Fruit fly (Drosophila melanogaster) Kc167 (cell line): Measurements from ENCODE around the gene Ac13E.

Experiments
- Myc ChIP-seq: fragments of >200 bp; optimal IDR thresholded peaks from 2 replicates; lab custom pipeline; 2017; ENCODE audit warnings: missing external identifiers
- h ChIP-seq: fragments of >200 bp; optimal IDR thresholded peaks from 3 replicates; lab custom pipeline; 2018; ENCODE audit warnings: missing external identifiers
- psq ChIP-seq: fragments of >200 bp; optimal IDR thresholded peaks from 2 replicates; lab custom pipeline; 2017; ENCODE audit warnings: missing external identifiers
- ttk ChIP-seq: sonication (Bioruptor generic); optimal IDR thresholded peaks from 2 replicates; lab custom pipeline; 2017; ENCODE audit warnings: missing external identifiers

DNA sequence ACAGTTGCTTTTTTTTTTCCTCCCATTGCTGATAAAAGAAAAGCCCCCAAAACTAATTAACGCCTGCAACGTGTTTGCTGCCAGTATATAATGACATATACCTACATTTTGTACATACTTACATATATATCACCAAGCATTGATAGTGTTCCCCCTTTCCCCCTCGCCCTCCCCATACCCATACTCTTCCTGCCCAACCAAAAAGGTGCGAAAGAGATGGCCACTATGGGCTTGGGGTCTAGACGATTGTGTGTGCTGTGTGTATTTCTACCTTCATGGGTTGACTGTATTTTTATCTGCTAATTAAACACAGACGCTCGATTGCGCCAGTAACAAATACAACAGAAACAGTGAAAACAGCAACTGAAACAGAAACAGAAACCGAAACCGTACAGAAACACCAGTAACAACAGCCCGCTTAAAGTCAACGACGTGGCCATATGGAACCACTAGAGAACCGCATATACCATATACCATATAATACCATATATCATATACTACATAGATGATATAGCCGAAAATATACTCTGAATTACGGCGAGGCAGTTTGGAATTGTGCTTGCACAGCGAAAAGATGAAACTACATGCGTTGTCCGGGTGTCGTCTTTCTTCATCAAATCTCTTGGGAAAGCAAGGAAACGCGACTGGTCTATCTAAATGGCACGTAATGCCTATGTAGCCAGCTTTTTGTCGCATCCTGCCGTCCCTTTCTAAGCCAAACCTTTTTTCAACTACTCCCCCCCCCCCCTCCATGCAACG, 57.2 kb downstream of the Ac13E start:
- TF ChIP-seq h (no peak), ttk (lab: Kevin White, UChicago) (no peak), psq (lab: Kevin White, UChicago) (no peak), Myc (lab: Kevin White, UChicago) (no peak)
